Fruit fly (Drosophila melanogaster): ENCODE results near the gene CG14892.

DNA sequence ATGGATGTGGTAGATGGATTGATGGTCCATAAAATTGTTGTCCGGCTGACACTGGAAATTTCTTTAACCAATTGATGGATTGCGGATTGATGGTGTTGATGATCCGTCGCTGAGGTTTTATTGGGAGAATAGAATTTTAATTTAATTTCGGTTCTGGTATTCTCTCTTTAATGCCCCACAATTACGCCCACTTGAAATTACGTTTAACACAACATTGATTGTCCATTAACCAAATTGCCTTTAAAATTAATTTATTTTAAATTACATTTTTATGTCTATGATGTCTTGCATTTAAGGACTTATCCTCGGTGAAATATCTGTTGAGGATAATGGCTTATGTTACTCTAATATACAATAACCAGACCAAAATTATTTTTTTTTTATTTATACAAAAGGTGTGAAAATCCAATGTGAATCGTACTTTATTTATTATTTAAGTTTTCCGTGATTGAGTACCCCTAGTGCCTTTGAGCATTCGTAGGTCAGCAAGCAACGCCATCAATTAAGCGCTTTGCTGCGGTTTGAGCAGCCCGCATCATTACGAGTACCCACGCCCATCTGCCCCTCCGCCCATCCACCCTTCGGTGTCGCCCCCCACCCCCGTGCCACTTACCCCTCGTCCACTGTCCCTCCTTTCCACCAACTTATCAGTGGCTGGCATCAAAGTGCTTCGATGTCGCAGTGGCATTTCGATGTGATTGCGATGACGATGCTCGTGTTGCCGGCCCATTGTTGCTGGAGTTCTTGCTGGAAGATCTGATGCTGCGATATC lies 40.6 kb upstream of the CG14892 start:
- TF ChIP-seq Dll (optimal IDR thresholded peaks at IDR 0.05), result no peak
- no peak for TF ChIP-seq CG8478 (optimal IDR thresholded peaks at IDR 0.05)
